Fruit fly (Drosophila melanogaster): ENCODE data around the gene Lcp65Af.

Gene Lcp65Af

DNA sequence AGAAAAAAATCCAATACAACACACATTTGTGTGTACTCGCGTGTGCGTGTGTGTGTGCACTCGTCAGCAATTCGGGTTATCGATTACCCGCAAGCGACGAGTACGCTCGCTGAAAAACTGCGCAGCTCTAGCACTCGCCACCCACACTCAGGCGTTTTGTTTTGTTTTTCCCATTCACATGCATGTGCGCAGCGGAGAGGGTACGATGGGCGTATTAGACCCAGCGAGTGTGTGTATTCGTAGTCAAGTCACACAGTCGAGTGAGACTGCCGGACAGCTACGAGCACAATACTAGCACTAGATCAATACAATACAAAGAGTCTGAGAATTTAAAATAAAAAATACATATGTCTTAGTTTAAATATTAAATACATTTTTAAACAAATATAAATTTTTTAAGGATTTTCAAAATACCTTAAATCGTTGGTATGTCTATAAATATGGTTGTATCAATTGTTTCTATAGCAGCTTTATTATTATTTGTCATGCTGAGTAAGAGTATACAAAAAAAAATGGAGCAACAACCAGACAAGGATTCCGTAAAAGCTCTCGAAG lies 48.4 kb upstream of the Lcp65Af start, which contains the start of the genes D19B and CG43293 (continued):
- TF ChIP-seq CG9876 (GFP tag; optimal IDR thresholded peaks at IDR 0.05), result peak; percentile 78
- no peak for TF ChIP-seq CG15011 (GFP tag; optimal IDR thresholded peaks at IDR 0.05)
- TF ChIP-seq Camta (GFP tag; optimal IDR thresholded peaks at IDR 0.05), result peak; percentile 83
- peak; percentile 90 for TF ChIP-seq ERR (GFP tag; optimal IDR thresholded peaks at IDR 0.05)
- TF ChIP-seq CG10654 (GFP tag; optimal IDR thresholded peaks at IDR 0.05), result peak; percentile 86
- TF ChIP-seq CG3065 (GFP tag; optimal IDR thresholded peaks at IDR 0.05), result peak; percentile 90
- TF ChIP-seq mirr (GFP tag; optimal IDR thresholded peaks at IDR 0.05), result peak; percentile 79
- TF ChIP-seq CG12391 (tag; optimal IDR thresholded peaks at IDR 0.05), result peak; percentile 92
- TF ChIP-seq CG4328 (GFP tag; optimal IDR thresholded peaks at IDR 0.05), result peak; percentile 76
- peak; percentile 90 for TF ChIP-seq ken (GFP tag; IDR thresholded peaks at IDR 0.05)
- TF ChIP-seq CG6254 (GFP tag; optimal IDR thresholded peaks at IDR 0.05), result peak; percentile 77
- TF ChIP-seq CG12071 (GFP tag; optimal IDR thresholded peaks at IDR 0.05), result peak; percentile 88
- peak; percentile 92 for TF ChIP-seq ase (GFP tag; IDR thresholded peaks at IDR 0.05)
- peak; percentile 62 for TF ChIP-seq Elba2 (GFP tag; optimal IDR thresholded peaks at IDR 0.05)
- TF ChIP-seq sisA (GFP tag; IDR thresholded peaks at IDR 0.05), result peak; percentile 91
- TF ChIP-seq ind (GFP tag; optimal IDR thresholded peaks at IDR 0.05), result peak; percentile 93
- TF ChIP-seq HLHmδ (GFP tag; optimal IDR thresholded peaks at IDR 0.05), result peak; percentile 81
- peak; percentile 65; the same call in 2 of the 4 replicates for TF ChIP-seq Dll (GFP tag; IDR thresholded peaks at IDR 0.05; ENCODE audit: partially characterized antibody)
- TF ChIP-seq p53 (GFP tag; optimal IDR thresholded peaks at IDR 0.05), result peak; percentile 81
- TF ChIP-seq Mes4 (GFP tag; optimal IDR thresholded peaks at IDR 0.05), result peak; percentile 56
- TF ChIP-seq disco-r (GFP tag; optimal IDR thresholded peaks at IDR 0.05), result peak; percentile 57
- no peak for TF ChIP-seq abd-A (tag; optimal IDR thresholded peaks at IDR 0.05)
- TF ChIP-seq slou (GFP tag; optimal IDR thresholded peaks at IDR 0.05), result peak; percentile 59
- peak; percentile 93 for TF ChIP-seq Antp (GFP tag; optimal IDR thresholded peaks at IDR 0.05)
- TF ChIP-seq Drgx (GFP tag; IDR thresholded peaks at IDR 0.05), result peak; percentile 92
- peak; percentile 74 for TF ChIP-seq CG8290 (GFP tag; optimal IDR thresholded peaks at IDR 0.05)
- peak in 1 of 2 experiments; percentile 98 for TF ChIP-seq CG8290 (tag; optimal IDR thresholded peaks at IDR 0.05)
- peak; percentile 77 for TF ChIP-seq Atf3 (GFP tag; optimal IDR thresholded peaks at IDR 0.05)
- TF ChIP-seq emc (GFP tag; optimal IDR thresholded peaks at IDR 0.05), result peak; percentile 31
- TF ChIP-seq CG8924 (tag; optimal IDR thresholded peaks at IDR 0.05), result peak; percentile 90
- TF ChIP-seq CG9609 (GFP tag; optimal IDR thresholded peaks at IDR 0.05), result peak; percentile 87
- peak; percentile 67 for TF ChIP-seq btn (GFP tag; optimal IDR thresholded peaks at IDR 0.05)
- peak; percentile 85 for TF ChIP-seq pho (GFP tag; optimal IDR thresholded peaks at IDR 0.05)
- TF ChIP-seq CG10979 (tag; optimal IDR thresholded peaks at IDR 0.05), result peak; percentile 86
- no peak for TF ChIP-seq br (optimal IDR thresholded peaks at IDR 0.05)
- peak; percentile 77 for TF ChIP-seq ro (GFP tag; IDR thresholded peaks at IDR 0.05)
- TF ChIP-seq sd (tag; optimal IDR thresholded peaks at IDR 0.05), result peak; percentile 75
- peak; percentile 79 for TF ChIP-seq CG13287 (GFP tag; IDR thresholded peaks at IDR 0.05; ENCODE audit: partially characterized antibody)
- no peak for TF ChIP-seq mld (GFP tag; IDR thresholded peaks at IDR 0.05; ENCODE audit: partially characterized antibody)
- peak; percentile 92 for TF ChIP-seq tgo (GFP tag; IDR thresholded peaks at IDR 0.05)
- TF ChIP-seq lola (GFP tag; optimal IDR thresholded peaks at IDR 0.05), result peak in 1 of 3 experiments; percentile 66
- peak; percentile 85 for TF ChIP-seq CG18262 (tag; optimal IDR thresholded peaks at IDR 0.05)
- peak; percentile 81 for TF ChIP-seq CG10959 (GFP tag; IDR thresholded peaks at IDR 0.05)
- peak; percentile 85 for TF ChIP-seq CG3281 (GFP tag; optimal IDR thresholded peaks at IDR 0.05)
- TF ChIP-seq shn (GFP tag; optimal IDR thresholded peaks at IDR 0.05), result peak; percentile 85
- peak; percentile 54 for TF ChIP-seq CG15073 (GFP tag; optimal IDR thresholded peaks at IDR 0.05)
- 0 out of 2 replicates have a peak, but pooled peaks have one; percentile 15 for TF ChIP-seq CG2129 (GFP tag; IDR thresholded peaks at IDR 0.05; ENCODE audit: partially characterized antibody)
- peak; percentile 23 for TF ChIP-seq sima (GFP tag; optimal IDR thresholded peaks at IDR 0.05)
- no peak for TF ChIP-seq hth (optimal IDR thresholded peaks at IDR 0.05)
- TF ChIP-seq dpn (GFP tag; optimal IDR thresholded peaks at IDR 0.05), result peak; percentile 92 to 93
- peak; percentile 90 for TF ChIP-seq Dbx (GFP tag; IDR thresholded peaks at IDR 0.05)

All from whole organism, embryonic.